Worm (Caenorhabditis elegans): Measurements from ENCODE around the gene T25B9.11.

Gene T25B9.11

ce11 chrIV:10784085-10784484 is 19.8 kb downstream of the T25B9.11 start:
- no peak for TF ChIP-seq him-1 (tag; optimal IDR thresholded peaks at IDR 0.05)
- no peak for TF ChIP-seq dao-5 (tag; optimal IDR thresholded peaks at IDR 0.05)
- TF ChIP-seq W03F9.2 (tag; optimal IDR thresholded peaks at IDR 0.05), result no peak

- TF ChIP-seq him-1 (tag; optimal IDR thresholded peaks at IDR 0.05) (no peak), dao-5 (tag; optimal IDR thresholded peaks at IDR 0.05) (no peak), W03F9.2 (tag; optimal IDR thresholded peaks at IDR 0.05) (no peak)
These were observed 22.4 kb downstream of the T25B9.11 start, which contains the start of gene srd-7 for ce11 chrIV:10786731-10787130. srd-7 (minus strand) TSS chrIV:10786831.

- no peak for TF ChIP-seq dao-5 (tag; optimal IDR thresholded peaks at IDR 0.05)
- no peak for TF ChIP-seq W03F9.2 (tag; optimal IDR thresholded peaks at IDR 0.05)
- no peak for TF ChIP-seq him-1 (tag; optimal IDR thresholded peaks at IDR 0.05)
These were observed 26.0 kb downstream of the T25B9.11 start, which contains the start of gene pept-2 for ce11 chrIV:10790353-10790752. pept-2 (plus strand) TSS chrIV:10790653.

ce11 chrIV:10795678-10796077 is 31.4 kb downstream of the T25B9.11 start:
- no peak for TF ChIP-seq W03F9.2 (tag; optimal IDR thresholded peaks at IDR 0.05)
- no peak for TF ChIP-seq him-1 (tag; optimal IDR thresholded peaks at IDR 0.05)
- no peak for TF ChIP-seq dao-5 (tag; optimal IDR thresholded peaks at IDR 0.05)

- TF ChIP-seq dao-5 (tag; optimal IDR thresholded peaks at IDR 0.05), result no peak
- TF ChIP-seq W03F9.2 (tag; optimal IDR thresholded peaks at IDR 0.05), result no peak
- no peak for TF ChIP-seq him-1 (tag; optimal IDR thresholded peaks at IDR 0.05)
These were observed 32.4 kb downstream of the T25B9.11 start for ce11 chrIV:10796707-10797106.

ce11 chrIV:10798604-10799003 is 34.3 kb downstream of the T25B9.11 start:
- TF ChIP-seq W03F9.2 (tag; optimal IDR thresholded peaks at IDR 0.05) (no peak), him-1 (tag; optimal IDR thresholded peaks at IDR 0.05) (no peak), dao-5 (tag; optimal IDR thresholded peaks at IDR 0.05) (no peak)

ce11 chrIV:10799354-10799753 is 35.0 kb downstream of the T25B9.11 start, which contains the start of gene zipt-2.1:
zipt-2.1 (plus strand) TSS chrIV:10799654.
- TF ChIP-seq him-1 (tag; optimal IDR thresholded peaks at IDR 0.05), result no peak
- TF ChIP-seq W03F9.2 (tag; optimal IDR thresholded peaks at IDR 0.05), result no peak
- no peak for TF ChIP-seq dao-5 (tag; optimal IDR thresholded peaks at IDR 0.05)

- TF ChIP-seq him-1 (tag; optimal IDR thresholded peaks at IDR 0.05), result no peak
- no peak for TF ChIP-seq dao-5 (tag; optimal IDR thresholded peaks at IDR 0.05)
- no peak for TF ChIP-seq W03F9.2 (tag; optimal IDR thresholded peaks at IDR 0.05)
These were observed 39.7 kb downstream of the T25B9.11 start for ce11 chrIV:10803973-10804372.

- TF ChIP-seq him-1 (tag; optimal IDR thresholded peaks at IDR 0.05) (no peak), W03F9.2 (tag; optimal IDR thresholded peaks at IDR 0.05) (no peak), dao-5 (tag; optimal IDR thresholded peaks at IDR 0.05) (no peak)
These were observed 46.5 kb downstream of the T25B9.11 start for ce11 chrIV:10810820-10811219.

ce11 chrIV:10811388-10811787 is 47.1 kb downstream of the T25B9.11 start:
- TF ChIP-seq dao-5 (tag; optimal IDR thresholded peaks at IDR 0.05) (no peak), him-1 (tag; optimal IDR thresholded peaks at IDR 0.05) (no peak), W03F9.2 (tag; optimal IDR thresholded peaks at IDR 0.05) (no peak)

ce11 chrIV:10812099-10812498 is 47.8 kb downstream of the T25B9.11 start, which contains the start of gene miz-1:
miz-1 (plus strand) TSS chrIV:10812399.
- TF ChIP-seq dao-5 (tag; optimal IDR thresholded peaks at IDR 0.05), result no peak
- TF ChIP-seq W03F9.2 (tag; optimal IDR thresholded peaks at IDR 0.05), result no peak
